Fruit fly (Drosophila melanogaster): Measurements from ENCODE around the gene grn.

The grn gene

DNA sequence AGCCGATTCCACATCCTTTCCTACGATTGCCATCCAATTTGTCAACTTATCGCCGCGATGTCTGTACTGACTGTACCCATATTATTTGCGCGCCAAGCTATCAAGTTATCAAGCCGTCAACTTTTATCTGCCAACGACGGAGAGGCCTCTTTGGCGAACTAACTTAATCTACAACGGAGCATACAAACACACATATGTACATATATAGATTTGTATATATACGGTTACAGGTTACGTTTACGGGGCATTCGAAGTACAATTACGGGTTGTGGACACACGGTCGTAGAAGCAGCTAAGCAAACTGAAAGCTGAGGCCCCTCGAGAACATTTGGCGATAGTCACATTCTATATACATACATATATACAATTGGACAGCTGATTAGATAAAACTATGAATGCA, 66.0 kb downstream of the grn start (continued):
- no peak for TF ChIP-seq phol (tag; optimal IDR thresholded peaks at IDR 0.05)
- no peak for TF ChIP-seq hth (optimal IDR thresholded peaks at IDR 0.05)
- peak; percentile 71 for TF ChIP-seq CrebB (tag; optimal IDR thresholded peaks at IDR 0.05)
- TF ChIP-seq amos (GFP tag; IDR thresholded peaks at IDR 0.05; ENCODE audit: partially characterized antibody), result no peak
- TF ChIP-seq CG14965 (GFP tag; optimal IDR thresholded peaks at IDR 0.05; ENCODE audit: borderline replicate concordance), result no peak
- no peak for TF ChIP-seq CG11085 (GFP tag; IDR thresholded peaks at IDR 0.05)
- TF ChIP-seq CG2116 (GFP tag; optimal IDR thresholded peaks at IDR 0.05), result no peak
- no peak for TF ChIP-seq fu2 (GFP tag; optimal IDR thresholded peaks at IDR 0.05)
- TF ChIP-seq BtbVII (GFP tag; optimal IDR thresholded peaks at IDR 0.05), result peak; percentile 60
- no peak for TF ChIP-seq CG8089 (GFP tag; optimal IDR thresholded peaks at IDR 0.05)
- TF ChIP-seq CG11247 (GFP tag; IDR thresholded peaks at IDR 0.05), result no peak
- no peak for TF ChIP-seq fru (optimal IDR thresholded peaks at IDR 0.05)
- TF ChIP-seq CG3726 (GFP tag; IDR thresholded peaks at IDR 0.05), result no peak
- TF ChIP-seq CG3407 (GFP tag; optimal IDR thresholded peaks at IDR 0.05), result peak; percentile 39
- peak; percentile 44 for TF ChIP-seq CG12071 (GFP tag; optimal IDR thresholded peaks at IDR 0.05)
- TF ChIP-seq CHES-1-like (GFP tag; optimal IDR thresholded peaks at IDR 0.05), result no peak
- no peak for TF ChIP-seq gcm (GFP tag; optimal IDR thresholded peaks at IDR 0.05)
- no peak for TF ChIP-seq CG6654 (GFP tag; optimal IDR thresholded peaks at IDR 0.05)
- TF ChIP-seq CG32767 (GFP tag; IDR thresholded peaks at IDR 0.05), result 0 out of 2 replicates have a peak, but pooled peaks have one; percentile 17
- no peak for TF ChIP-seq Scr (GFP tag; IDR thresholded peaks at IDR 0.05; ENCODE audit: partially characterized antibody)
- TF ChIP-seq Vsx1 (GFP tag; optimal IDR thresholded peaks at IDR 0.05), result peak; percentile 58
- peak; percentile 61 for TF ChIP-seq Hand (GFP tag; optimal IDR thresholded peaks at IDR 0.05)
- TF ChIP-seq CG12155 (GFP tag; optimal IDR thresholded peaks at IDR 0.05), result no peak
- peak; percentile 61 for TF ChIP-seq cwo (GFP tag; optimal IDR thresholded peaks at IDR 0.05)
- TF ChIP-seq ato (GFP tag; IDR thresholded peaks at IDR 0.05; ENCODE audit: partially characterized antibody), result no peak
- TF ChIP-seq seq (GFP tag; IDR thresholded peaks at IDR 0.05), result peak; percentile 38; the same call in 1 of the 2 replicates
- TF ChIP-seq NK7.1 (GFP tag; optimal IDR thresholded peaks at IDR 0.05), result no peak
- no peak for TF ChIP-seq Six4 (GFP tag; optimal IDR thresholded peaks at IDR 0.05)
- TF ChIP-seq tx (GFP tag; optimal IDR thresholded peaks at IDR 0.05), result no peak
- no peak for TF ChIP-seq CG11504 (tag; optimal IDR thresholded peaks at IDR 0.05)
- TF ChIP-seq bcd (GFP tag; optimal IDR thresholded peaks at IDR 0.05), result no peak
- TF ChIP-seq CG15601 (tag; optimal IDR thresholded peaks at IDR 0.05), result peak; percentile 32
- no peak for TF ChIP-seq CG10274 (GFP tag; optimal IDR thresholded peaks at IDR 0.05)
- TF ChIP-seq B-H2 (GFP tag; optimal IDR thresholded peaks at IDR 0.05), result peak; percentile 73
- TF ChIP-seq CG14860 (GFP tag; IDR thresholded peaks at IDR 0.05; ENCODE audit: partially characterized antibody), result no peak
- TF ChIP-seq twi (tag; optimal IDR thresholded peaks at IDR 0.05), result no peak
- no peak for TF ChIP-seq Usf (GFP tag; optimal IDR thresholded peaks at IDR 0.05)
- no peak for TF ChIP-seq CG17359 (tag; optimal IDR thresholded peaks at IDR 0.05)
- no peak for TF ChIP-seq CG11696 (GFP tag; IDR thresholded peaks at IDR 0.05)
- TF ChIP-seq CG17612 (GFP tag; IDR thresholded peaks at IDR 0.05), result no peak
- TF ChIP-seq CG32532 (GFP tag; IDR thresholded peaks at IDR 0.05), result 0 out of 2 replicates have a peak, but pooled peaks have one; percentile 26
- TF ChIP-seq CG31388 (GFP tag; optimal IDR thresholded peaks at IDR 0.05), result no peak
- TF ChIP-seq Taf1 (GFP tag; IDR thresholded peaks at IDR 0.05), result no peak
- TF ChIP-seq Jarid2 (GFP tag; optimal IDR thresholded peaks at IDR 0.05), result no peak
- TF ChIP-seq Sry-β (GFP tag; optimal IDR thresholded peaks at IDR 0.05), result no peak
- TF ChIP-seq CG17186 (GFP tag; optimal IDR thresholded peaks at IDR 0.05), result no peak
- no peak for TF ChIP-seq Ptx1 (GFP tag; IDR thresholded peaks at IDR 0.05)
- peak; percentile 22 for TF ChIP-seq pho (GFP tag; optimal IDR thresholded peaks at IDR 0.05)
- no peak for TF ChIP-seq CG4617 (GFP tag; optimal IDR thresholded peaks at IDR 0.05; ENCODE audit: borderline replicate concordance)
- no peak for TF ChIP-seq NFAT (GFP tag; IDR thresholded peaks at IDR 0.05)
- peak; percentile 29 for TF ChIP-seq CG7928 (GFP tag; optimal IDR thresholded peaks at IDR 0.05)

Data from whole organism, embryonic.